Worm (Caenorhabditis elegans): Measurements from ENCODE around the gene twk-20.

DNA sequence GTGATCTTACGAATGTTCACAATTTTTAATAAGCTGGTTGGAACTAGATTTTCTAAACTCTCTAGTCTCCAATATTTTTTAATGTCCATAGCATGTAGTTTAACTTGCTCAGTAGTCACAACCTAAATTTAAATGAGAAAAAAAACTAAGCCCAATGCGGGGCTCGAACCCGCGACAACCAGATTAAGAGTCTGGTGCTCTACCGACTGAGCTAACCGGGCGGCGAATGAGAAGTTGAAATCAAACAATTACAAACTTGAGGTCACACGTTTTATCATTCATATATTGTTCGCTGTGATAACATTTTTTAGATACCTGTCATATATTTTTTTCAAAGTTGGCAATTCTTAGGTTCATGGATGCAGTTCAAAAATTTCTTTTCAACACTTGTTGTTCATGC, 16.1 kb downstream of the twk-20 start:
- TF ChIP-seq nhr-84 (tag; optimal IDR thresholded peaks at IDR 0.05) (no peak), snpc-4 (tag; optimal IDR thresholded peaks at IDR 0.05) (no peak), unc-30 (tag; optimal IDR thresholded peaks at IDR 0.05) (no peak), rnt-1 (tag; optimal IDR thresholded peaks at IDR 0.05) (peak; percentile 10), lin-14 (GFP tag; optimal IDR thresholded peaks at IDR 0.05) (no peak), ceh-82 (tag; optimal IDR thresholded peaks at IDR 0.05) (no peak), tbx-2 (tag; optimal IDR thresholded peaks at IDR 0.05) (no peak), nhr-19 (GFP tag; conservative IDR thresholded peaks at IDR 0.05) (0 out of 2 replicates have a peak, but pooled peaks have one; percentile 17), zag-1 (tag; optimal IDR thresholded peaks at IDR 0.05) (no peak), unc-130 (tag; optimal IDR thresholded peaks at IDR 0.05) (no peak), pqm-1 (tag; optimal IDR thresholded peaks at IDR 0.05) (no peak), tlp-1 (tag; optimal IDR thresholded peaks at IDR 0.05) (no peak), fos-1 (tag; optimal IDR thresholded peaks at IDR 0.05) (no peak)

All from whole organism, L1 larva.